Fruit fly (Drosophila melanogaster): Measurements from ENCODE around the gene Wdr82.

Wdr82 gene

dm6 chr2L:8384108-8384601 lies 9.9 kb downstream of the Wdr82 start, which contains the start of the genes Dad1 and CG13384 (continued):
- TF ChIP-seq CG13424 (tag; optimal IDR thresholded peaks at IDR 0.05) = peak; percentile 96
- TF ChIP-seq sd (tag; optimal IDR thresholded peaks at IDR 0.05) = no peak
- TF ChIP-seq dm (GFP tag; optimal IDR thresholded peaks at IDR 0.05) = peak; percentile 36
- peak; percentile 96 for TF ChIP-seq CG7839 (tag; optimal IDR thresholded peaks at IDR 0.05)
- TF ChIP-seq btn (GFP tag; optimal IDR thresholded peaks at IDR 0.05) = no peak
- TF ChIP-seq wor (GFP tag; IDR thresholded peaks at IDR 0.05) = peak; percentile 62
- 0 out of 3 replicates have a peak, but pooled peaks have one; percentile 55 for TF ChIP-seq otp (GFP tag; IDR thresholded peaks at IDR 0.05)
- TF ChIP-seq CG31224 (GFP tag; IDR thresholded peaks at IDR 0.05) = peak; percentile 85
- peak; percentile 91 for TF ChIP-seq dmrt11E (tag; optimal IDR thresholded peaks at IDR 0.05)
- TF ChIP-seq her (GFP tag; optimal IDR thresholded peaks at IDR 0.05) = peak; percentile 26
- TF ChIP-seq CG16813 (GFP tag; IDR thresholded peaks at IDR 0.05; ENCODE audit: partially characterized antibody) = peak; percentile 51; the same call in 1 of the 3 replicates
- no peak for TF ChIP-seq pan (optimal IDR thresholded peaks at IDR 0.05)
- peak in 1 of 2 experiments; percentile 93 for TF ChIP-seq pan (GFP tag; optimal IDR thresholded peaks at IDR 0.05 in 1 of 2, IDR thresholded peaks at IDR 0.05 in 1 of 2)
- peak; percentile 98 for TF ChIP-seq CG17361 (GFP tag; IDR thresholded peaks at IDR 0.05)
- peak; percentile 89 for TF ChIP-seq stc (GFP tag; IDR thresholded peaks at IDR 0.05)
- peak; percentile 76; the same call in 2 of the 3 replicates for TF ChIP-seq ase (GFP tag; IDR thresholded peaks at IDR 0.05)
- peak; percentile 33 for TF ChIP-seq CG1603 (tag; optimal IDR thresholded peaks at IDR 0.05)
- peak; percentile 83 for TF ChIP-seq Taf1 (GFP tag; IDR thresholded peaks at IDR 0.05)
- TF ChIP-seq CG14050 (GFP tag; IDR thresholded peaks at IDR 0.05) = peak; percentile 79
- peak; percentile 94 for TF ChIP-seq CG10147 (GFP tag; optimal IDR thresholded peaks at IDR 0.05)
- TF ChIP-seq vvl (GFP tag; IDR thresholded peaks at IDR 0.05) = peak; percentile 95
- TF ChIP-seq psq (GFP tag; optimal IDR thresholded peaks at IDR 0.05) = peak; percentile 84
- TF ChIP-seq Adf1 (GFP tag; IDR thresholded peaks at IDR 0.05) = peak; percentile 72
- TF ChIP-seq CG11504 (tag; optimal IDR thresholded peaks at IDR 0.05) = peak; percentile 89
- peak; percentile 89 for TF ChIP-seq H2.0 (GFP tag; IDR thresholded peaks at IDR 0.05)
- TF ChIP-seq cato (GFP tag; optimal IDR thresholded peaks at IDR 0.05; ENCODE audit: borderline replicate concordance) = peak; percentile 84
- peak; percentile 60; the same call in 1 of the 2 replicates for TF ChIP-seq CG1024 (GFP tag; IDR thresholded peaks at IDR 0.05)
- no peak for TF ChIP-seq emc (GFP tag; optimal IDR thresholded peaks at IDR 0.05)
- TF ChIP-seq Ptx1 (GFP tag; IDR thresholded peaks at IDR 0.05) = peak; percentile 97
- peak; percentile 78 for TF ChIP-seq trh (GFP tag; optimal IDR thresholded peaks at IDR 0.05)
- peak; percentile 93 for TF ChIP-seq gcm (GFP tag; optimal IDR thresholded peaks at IDR 0.05)
- peak; percentile 96 for TF ChIP-seq sug (tag; optimal IDR thresholded peaks at IDR 0.05)
- TF ChIP-seq Fer3 (tag; optimal IDR thresholded peaks at IDR 0.05) = peak; percentile 95
- TF ChIP-seq salm (tag; optimal IDR thresholded peaks at IDR 0.05) = peak; percentile 87
- no peak for TF ChIP-seq usp (GFP tag; optimal IDR thresholded peaks at IDR 0.05)
- TF ChIP-seq CG4282 (GFP tag; optimal IDR thresholded peaks at IDR 0.05) = no peak
- TF ChIP-seq mam (GFP tag; optimal IDR thresholded peaks at IDR 0.05) = peak; percentile 69
- TF ChIP-seq repo (GFP tag; optimal IDR thresholded peaks at IDR 0.05) = no peak
- TF ChIP-seq CG12391 (tag; optimal IDR thresholded peaks at IDR 0.05) = peak; percentile 97
- TF ChIP-seq CG6791 (GFP tag; IDR thresholded peaks at IDR 0.05; ENCODE audit: partially characterized antibody) = no peak; the same call in 2 of the 3 replicates
- peak; percentile 91 for TF ChIP-seq CG4730 (GFP tag; IDR thresholded peaks at IDR 0.05)
- peak; percentile 34 for TF ChIP-seq pzg (GFP tag; optimal IDR thresholded peaks at IDR 0.05)
- TF ChIP-seq CG2712 (tag; optimal IDR thresholded peaks at IDR 0.05) = peak; percentile 97
- TF ChIP-seq CG7556 (GFP tag; optimal IDR thresholded peaks at IDR 0.05) = peak; percentile 94
- TF ChIP-seq Xrp1 (GFP tag; IDR thresholded peaks at IDR 0.05) = peak; percentile 94
- peak; percentile 84 for TF ChIP-seq CG2889 (GFP tag; IDR thresholded peaks at IDR 0.05)
- TF ChIP-seq CG10979 (tag; optimal IDR thresholded peaks at IDR 0.05) = peak; percentile 90
- TF ChIP-seq CG14441 (GFP tag; IDR thresholded peaks at IDR 0.05) = peak; percentile 87
- peak; percentile 94 for TF ChIP-seq CG15696 (tag; optimal IDR thresholded peaks at IDR 0.05)
- TF ChIP-seq CG8765 (GFP tag; IDR thresholded peaks at IDR 0.05) = peak; percentile 78; the same call in 1 of the 2 replicates
- peak; percentile 76 for TF ChIP-seq CG17568 (GFP tag; optimal IDR thresholded peaks at IDR 0.05)

Data from whole organism, embryonic.